Worm (Caenorhabditis elegans): ENCODE results near the gene sdz-13.

sdz-13 gene

DNA sequence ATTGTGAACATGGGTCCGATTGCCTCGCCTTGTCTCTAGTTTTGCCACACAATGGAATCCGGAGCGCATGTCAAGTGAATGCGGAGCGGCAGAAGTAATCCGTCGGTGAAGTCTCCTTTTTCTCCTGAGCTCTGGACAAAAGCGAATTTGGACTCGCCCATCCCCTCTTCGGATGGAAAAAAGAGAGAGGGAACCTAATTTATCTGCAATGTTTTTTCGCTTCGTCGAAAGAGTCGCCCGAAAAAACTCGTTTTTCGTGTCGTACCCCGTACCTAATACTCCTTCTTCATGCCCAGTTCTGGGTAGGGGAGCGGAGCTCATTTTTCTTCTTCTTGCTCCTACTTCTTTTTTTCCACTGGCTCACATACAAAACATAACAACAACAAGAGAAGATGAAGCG, 9.3 kb downstream of the sdz-13 start:
- no peak for TF ChIP-seq mdt-29 (GFP tag; IDR thresholded peaks at IDR 0.05)
- TF ChIP-seq F10B5.3 (tag; optimal IDR thresholded peaks at IDR 0.05) = no peak
- TF ChIP-seq dve-1 (tag; optimal IDR thresholded peaks at IDR 0.05; ENCODE audit: insufficient read depth) = no peak
- TF ChIP-seq gei-8 (GFP tag; optimal IDR thresholded peaks at IDR 0.05) = no peak
- no peak for TF ChIP-seq ceh-62 (tag; optimal IDR thresholded peaks at IDR 0.05)
- no peak for TF ChIP-seq R02D3.7 (tag; optimal IDR thresholded peaks at IDR 0.05)
- TF ChIP-seq aly-2 (tag; optimal IDR thresholded peaks at IDR 0.05) = no peak
- no peak for TF ChIP-seq set-16 (GFP tag; IDR thresholded peaks at IDR 0.05)
- no peak for TF ChIP-seq hlh-30 (tag; optimal IDR thresholded peaks at IDR 0.05; ENCODE audit: insufficient read depth)
- no peak for TF ChIP-seq hif-1 (tag; optimal IDR thresholded peaks at IDR 0.05)
- TF ChIP-seq duxl-1 (tag; optimal IDR thresholded peaks at IDR 0.05; ENCODE audit: poor library complexity) = no peak
- no peak for TF ChIP-seq dmd-8 (GFP tag; IDR thresholded peaks at IDR 0.05)
- TF ChIP-seq ama-1 (optimal IDR thresholded peaks at IDR 0.05) = no peak
- TF ChIP-seq mxl-3 (GFP tag; optimal IDR thresholded peaks at IDR 0.05) = no peak
- TF ChIP-seq lin-39 (tag; optimal IDR thresholded peaks at IDR 0.05) = no peak
- TF ChIP-seq egl-27 (tag; optimal IDR thresholded peaks at IDR 0.05) = no peak
- no peak for TF ChIP-seq F37D6.2 (tag; optimal IDR thresholded peaks at IDR 0.05)
- no peak for TF ChIP-seq ceh-44 (GFP tag; IDR thresholded peaks at IDR 0.05)
- TF ChIP-seq mes-2 (tag; optimal IDR thresholded peaks at IDR 0.05; ENCODE audit: poor library complexity, severe bottlenecking) = no peak
- TF ChIP-seq fkh-10 (GFP tag; optimal IDR thresholded peaks at IDR 0.05) = no peak

- TF ChIP-seq nhr-42 (GFP tag; IDR thresholded peaks at IDR 0.05) = no peak
- peak in 1 of 2 experiments; percentile 44 for TF ChIP-seq unc-62 (GFP tag; optimal IDR thresholded peaks at IDR 0.05 in 1 of 2)
- TF ChIP-seq unc-62 (tag; optimal IDR thresholded peaks at IDR 0.05) = no peak
- TF ChIP-seq aha-1 (tag) = peak; percentile 88
These were observed 9.8 kb downstream of the sdz-13 start for ce11 chrIV:10869642-10870041.

DNA sequence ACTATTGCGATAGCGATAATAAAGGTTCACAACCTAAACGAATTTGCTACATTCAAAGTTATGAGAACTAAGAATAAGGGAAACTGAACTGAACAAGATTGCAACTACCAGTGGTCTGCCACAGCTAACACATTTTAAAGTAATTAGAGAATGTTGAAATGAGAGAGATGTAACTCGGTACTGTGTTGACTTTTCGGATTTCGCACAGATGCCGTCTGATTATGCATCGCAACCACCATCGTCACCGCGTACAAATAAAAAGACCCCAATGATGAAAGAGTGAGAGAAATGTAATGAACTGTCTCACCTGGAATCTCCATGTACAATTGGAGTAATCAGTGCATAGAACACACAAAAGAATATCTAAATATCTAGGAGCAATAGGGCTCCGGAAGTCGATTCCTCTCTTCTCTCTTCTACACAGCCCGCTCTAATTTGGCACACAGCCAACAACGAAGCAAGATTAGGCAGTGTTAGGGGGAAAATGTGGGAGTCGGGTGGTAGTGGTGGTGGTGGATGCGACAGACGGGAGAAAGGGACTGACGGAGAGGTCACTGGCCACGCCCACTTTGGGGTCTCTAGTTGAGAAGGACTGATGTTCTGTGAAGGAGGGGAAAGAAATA, 10.7 kb downstream of the sdz-13 start, which contains the start of gene F13E9.11:
Gene F13E9.11 (minus strand): TSS at position 507 of the 623 bp plus-strand sequence.
- TF ChIP-seq vab-7 (GFP tag; IDR thresholded peaks at IDR 0.05) (no peak), mdl-1 (tag; optimal IDR thresholded peaks at IDR 0.05) (no peak), mes-2 (tag; optimal IDR thresholded peaks at IDR 0.05; ENCODE audit: poor library complexity, severe bottlenecking) (no peak), aha-1 (tag) (peak; percentile 95), hlh-30 (tag; optimal IDR thresholded peaks at IDR 0.05; ENCODE audit: insufficient read depth) (no peak), ceh-32 (tag; optimal IDR thresholded peaks at IDR 0.05; ENCODE audit: poor library complexity) (no peak), rbr-2 (tag; optimal IDR thresholded peaks at IDR 0.05) (peak; percentile 54), fkh-10 (GFP tag; optimal IDR thresholded peaks at IDR 0.05) (no peak), nhr-42 (GFP tag; IDR thresholded peaks at IDR 0.05) (no peak), jun-1 (tag; optimal IDR thresholded peaks at IDR 0.05) (no peak), ctbp-1 (GFP tag; IDR thresholded peaks at IDR 0.05) (0 out of 2 replicates have a peak, but pooled peaks have one; percentile 10), mxl-3 (GFP tag; optimal IDR thresholded peaks at IDR 0.05) (peak; percentile 14), unc-62 (GFP tag; optimal IDR thresholded peaks at IDR 0.05 in 1 of 2) (peak in 1 of 2 experiments; percentile 97), unc-62 (tag; optimal IDR thresholded peaks at IDR 0.05) (no peak), lsy-2 (tag; optimal IDR thresholded peaks at IDR 0.05) (no peak), T20F7.1 (GFP tag; optimal IDR thresholded peaks at IDR 0.05) (no peak), skn-1 (tag; optimal IDR thresholded peaks at IDR 0.05) (no peak), ceh-44 (GFP tag; IDR thresholded peaks at IDR 0.05) (no peak)

DNA sequence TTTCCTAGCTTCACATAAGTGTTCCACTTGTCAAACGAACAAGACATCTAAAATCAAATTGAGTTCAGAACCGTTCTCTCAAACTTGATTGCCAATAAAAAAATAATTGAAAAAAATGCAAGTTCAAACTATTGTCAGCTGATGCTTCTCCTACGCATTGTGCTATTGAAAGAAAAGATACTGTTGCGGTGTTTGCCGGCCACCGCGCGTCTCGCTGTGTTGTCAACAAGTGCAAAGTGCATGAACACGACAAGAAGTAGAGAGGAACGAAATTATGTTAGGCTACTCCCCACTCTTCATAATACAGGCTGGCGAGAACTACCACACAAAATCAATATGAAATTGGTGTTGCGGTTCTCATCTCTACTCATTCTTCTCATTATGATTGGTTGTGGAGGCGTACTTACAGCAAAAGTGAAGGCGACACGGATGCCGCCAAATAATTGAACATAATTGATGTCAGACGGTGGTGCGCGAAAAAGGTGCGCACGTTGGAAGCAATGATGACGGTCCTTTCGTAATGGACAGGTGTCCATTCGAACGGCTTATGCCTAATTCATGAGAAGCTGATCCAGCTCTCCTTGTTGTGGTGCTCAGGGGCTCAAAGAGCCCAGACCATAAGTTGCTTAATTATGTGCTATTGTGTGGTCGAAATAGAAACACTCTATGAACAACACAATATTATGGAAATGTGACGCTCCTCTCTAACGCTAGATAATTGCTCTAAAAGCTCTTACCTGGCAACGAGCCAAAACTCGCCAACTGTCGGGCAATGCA, 11.9 kb downstream of the sdz-13 start:
- TF ChIP-seq nhr-28 (tag; optimal IDR thresholded peaks at IDR 0.05) = no peak
- TF ChIP-seq daf-8 (GFP tag; IDR thresholded peaks at IDR 0.05) = no peak
- TF ChIP-seq daf-19 (GFP tag; conservative IDR thresholded peaks at IDR 0.05) = no peak
- peak in 1 of 2 experiments; percentile 89 for TF ChIP-seq unc-62 (GFP tag; optimal IDR thresholded peaks at IDR 0.05 in 1 of 2)
- no peak for TF ChIP-seq unc-62 (tag; optimal IDR thresholded peaks at IDR 0.05)
- no peak for TF ChIP-seq mes-2 (tag; optimal IDR thresholded peaks at IDR 0.05; ENCODE audit: poor library complexity, severe bottlenecking)
- no peak for TF ChIP-seq daf-16 (GFP tag; optimal IDR thresholded peaks at IDR 0.05)
- peak; percentile 71 for TF ChIP-seq daf-16 (tag; optimal IDR thresholded peaks at IDR 0.05)
- TF ChIP-seq F26F4.8 (GFP tag; conservative IDR thresholded peaks at IDR 0.05) = 0 out of 2 replicates have a peak, but pooled peaks have one; percentile 9
- no peak for TF ChIP-seq ztf-11 (tag; optimal IDR thresholded peaks at IDR 0.05)
- no peak for TF ChIP-seq hlh-11 (tag; optimal IDR thresholded peaks at IDR 0.05)
- TF ChIP-seq fkh-10 (GFP tag; optimal IDR thresholded peaks at IDR 0.05) = no peak
- no peak for TF ChIP-seq lin-13 (GFP tag; optimal IDR thresholded peaks at IDR 0.05)

Data from whole organism, L4 larva.